Fruit fly (Drosophila melanogaster): ENCODE results near the gene Mob2.

DNA sequence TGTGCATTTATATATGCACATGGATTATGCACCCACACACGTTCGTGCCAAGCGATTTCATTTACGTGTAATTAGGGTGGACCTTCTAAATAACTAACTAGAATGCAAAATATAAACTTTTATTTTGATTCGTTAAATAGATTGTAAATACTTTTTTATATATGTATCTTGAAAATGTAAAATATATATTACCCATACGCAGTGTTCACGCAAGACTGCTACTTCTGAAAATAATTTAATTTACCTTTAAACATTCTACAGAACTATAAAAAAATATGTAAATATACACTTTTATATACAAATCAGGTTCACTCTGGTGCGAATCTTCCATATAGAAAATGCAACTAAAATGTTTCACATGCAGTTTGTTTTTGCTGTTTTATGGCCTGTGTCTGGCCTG is 31.7 kb upstream of the Mob2 start:
- no peak for TF ChIP-seq CG12605 (GFP tag; IDR thresholded peaks at IDR 0.05)
- TF ChIP-seq CG8159 (tag; optimal IDR thresholded peaks at IDR 0.05): peak; percentile 86
- peak; percentile 23 for TF ChIP-seq CG34367 (tag; optimal IDR thresholded peaks at IDR 0.05)
- TF ChIP-seq gl (tag; optimal IDR thresholded peaks at IDR 0.05): no peak
- no peak for TF ChIP-seq EcR (GFP tag; optimal IDR thresholded peaks at IDR 0.05)
- no peak for TF ChIP-seq Pif1A (GFP tag; optimal IDR thresholded peaks at IDR 0.05)
- TF ChIP-seq Snoo (tag; optimal IDR thresholded peaks at IDR 0.05): no peak
- TF ChIP-seq rn (GFP tag; IDR thresholded peaks at IDR 0.05): no peak
- TF ChIP-seq CG4496 (GFP tag; IDR thresholded peaks at IDR 0.05): peak; percentile 55
- peak; percentile 40 for TF ChIP-seq CG9948 (tag; optimal IDR thresholded peaks at IDR 0.05)
- TF ChIP-seq CG14655 (GFP tag; optimal IDR thresholded peaks at IDR 0.05): peak; percentile 35
- TF ChIP-seq D1 (tag; optimal IDR thresholded peaks at IDR 0.05): no peak
- TF ChIP-seq CG13204 (GFP tag; optimal IDR thresholded peaks at IDR 0.05): no peak
- TF ChIP-seq Ets98B (GFP tag; IDR thresholded peaks at IDR 0.05): peak; percentile 28; the same call in 1 of the 2 replicates

Data from whole organism, pupa.